Fruit fly (Drosophila melanogaster): Measurements from ENCODE around the gene RpS9.

DNA sequence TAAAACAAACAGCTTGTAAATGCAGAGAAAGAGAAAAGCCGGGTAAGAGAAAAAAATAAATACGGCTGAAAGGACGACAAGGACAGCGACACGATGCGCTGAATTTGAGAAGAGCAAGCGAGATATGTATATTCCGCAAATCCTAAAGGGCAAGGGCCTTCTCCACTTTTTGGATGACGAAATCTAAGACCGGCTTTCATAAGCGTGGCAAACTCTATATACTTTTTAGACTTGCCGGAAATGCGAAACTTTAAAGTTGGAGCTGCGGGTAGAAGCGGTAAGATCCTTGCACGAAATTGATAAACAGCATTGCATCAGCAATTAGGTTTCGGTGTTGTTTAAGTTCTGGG lies 5.6 kb downstream of the RpS9 start:
- TF ChIP-seq lola (GFP tag; optimal IDR thresholded peaks at IDR 0.05) (no peak), usp (GFP tag; optimal IDR thresholded peaks at IDR 0.05) (no peak), pan (optimal IDR thresholded peaks at IDR 0.05) (no peak), psq (GFP tag; optimal IDR thresholded peaks at IDR 0.05) (no peak), Myc (optimal IDR thresholded peaks at IDR 0.05) (no peak), Dfd (GFP tag; optimal IDR thresholded peaks at IDR 0.05) (no peak), CrebA (GFP tag; optimal IDR thresholded peaks at IDR 0.05; ENCODE audit: borderline replicate concordance) (no peak)

All from whole organism, wandering third instar larva.